Fruit fly (Drosophila melanogaster) whole organism, embryonic: ENCODE data around the gene CG5986.

ENCODE experiments used
- Adf1 ChIP-seq: fragments of 200-800 bp; sonication (Bioruptor generic); IDR thresholded peaks from 2 replicates; pipeline ENCODE4 v1.3.6; 2022; ENCODE audit warnings: missing biosample characterization, missing genetic modification characterization
- CG11247 ChIP-seq: fragments of 200-800 bp; sonication (Bioruptor generic); IDR thresholded peaks from 2 replicates; pipeline ENCODE4 v1.3.6; 2022; ENCODE audit warnings: missing biosample characterization, missing genetic modification characterization
- CG11696 ChIP-seq: fragments of 200-800 bp; sonication (Bioruptor generic); IDR thresholded peaks from 2 replicates; pipeline ENCODE4 v1.3.6; 2022; ENCODE audit warnings: missing biosample characterization, missing genetic modification characterization
- CG12071 ChIP-seq: fragments of 200-800 bp; sonication (Bioruptor generic); optimal IDR thresholded peaks from 3 replicates; lab custom pipeline; 2018; ENCODE audit warnings: missing biosample characterization, mild to moderate bottlenecking, missing genetic modification characterization
- CG12942 ChIP-seq: fragments of 200-800 bp; sonication (Bioruptor generic); optimal IDR thresholded peaks from 3 replicates; lab custom pipeline; 2016; ENCODE audit warnings: missing biosample characterization, missing genetic modification characterization
- CG13287 ChIP-seq: fragments of 200-800 bp; sonication (Bioruptor generic); IDR thresholded peaks from 2 replicates; pipeline ENCODE4 v1.3.6; 2022; ENCODE audit warnings: missing biosample characterization, missing genetic modification characterization; ENCODE audit not compliant: partially characterized antibody
- CG13296 ChIP-seq: fragments of 200-800 bp; sonication (Bioruptor generic); optimal IDR thresholded peaks from 3 replicates; lab custom pipeline; 2018; ENCODE audit warnings: missing biosample characterization, mild to moderate bottlenecking, missing genetic modification characterization
- CG14710 ChIP-seq: fragments of 200-800 bp; sonication (Bioruptor generic); optimal IDR thresholded peaks from 3 replicates; lab custom pipeline; 2019; ENCODE audit warnings: missing biosample characterization, mild to moderate bottlenecking, missing genetic modification characterization, moderate library complexity
- CG14965 ChIP-seq: fragments of 200-800 bp; sonication (Bioruptor generic); optimal IDR thresholded peaks from 2 replicates; lab custom pipeline; 2016; ENCODE audit warnings: missing biosample characterization, missing genetic modification characterization, borderline replicate concordance
- CG15269 ChIP-seq: fragments of 200-800 bp; sonication (Bioruptor generic); optimal IDR thresholded peaks from 2 replicates; lab custom pipeline; 2018; ENCODE audit warnings: missing biosample characterization, mild to moderate bottlenecking, missing genetic modification characterization, moderate library complexity
- CG15601 ChIP-seq: fragments of 200-800 bp; sonication (Bioruptor generic); optimal IDR thresholded peaks from 3 replicates; lab custom pipeline; 2019; ENCODE audit warnings: missing biosample characterization, mild to moderate bottlenecking, missing genetic modification characterization, moderate library complexity
- CG17361 ChIP-seq: fragments of 200-800 bp; sonication (Bioruptor generic); IDR thresholded peaks from 3 replicates; pipeline ENCODE4 v1.3.6; 2022; ENCODE audit warnings: missing biosample characterization, missing genetic modification characterization
- CG2712 ChIP-seq: fragments of 200-800 bp; optimal IDR thresholded peaks from 3 replicates; lab custom pipeline; 2019; ENCODE audit warnings: missing biosample characterization, mild to moderate bottlenecking, missing genetic modification characterization, moderate library complexity
- CG32772 ChIP-seq: fragments of 200-800 bp; sonication (Bioruptor generic); IDR thresholded peaks from 2 replicates; pipeline ENCODE4 v1.3.6; 2022; ENCODE audit warnings: missing biosample characterization, missing genetic modification characterization
- CG34376 ChIP-seq: fragments of 200-800 bp; sonication (Bioruptor generic); optimal IDR thresholded peaks from 2 replicates; lab custom pipeline; 2018; ENCODE audit warnings: missing biosample characterization, mild to moderate bottlenecking, missing genetic modification characterization
- CG34422 ChIP-seq: fragments of 200-800 bp; sonication (Bioruptor generic); IDR thresholded peaks from 3 replicates; pipeline ENCODE4 v1.3.6; 2022; ENCODE audit warnings: missing biosample characterization, missing genetic modification characterization
- CG3847 ChIP-seq: fragments of 200-800 bp; sonication (Bioruptor generic); IDR thresholded peaks from 2 replicates; pipeline ENCODE4 v1.3.6; 2022; ENCODE audit warnings: missing biosample characterization, missing genetic modification characterization
- CG5245 ChIP-seq: fragments of 200-800 bp; sonication (Bioruptor generic); optimal IDR thresholded peaks from 3 replicates; lab custom pipeline; 2016; ENCODE audit warnings: missing biosample characterization, missing genetic modification characterization
- CG6683 ChIP-seq: fragments of 200-800 bp; sonication (Bioruptor generic); optimal IDR thresholded peaks from 2 replicates; lab custom pipeline; 2017; ENCODE audit warnings: missing biosample characterization, mild to moderate bottlenecking, missing genetic modification characterization, missing genetic modification reagents
- CG7839 ChIP-seq: fragments of 200-800 bp; sonication (Bioruptor generic); optimal IDR thresholded peaks from 3 replicates; lab custom pipeline; 2018; ENCODE audit warnings: missing biosample characterization, mild to moderate bottlenecking, missing genetic modification characterization, moderate library complexity
- CG8359 ChIP-seq: fragments of 200-800 bp; sonication (Bioruptor generic); optimal IDR thresholded peaks from 2 replicates; lab custom pipeline; 2017; ENCODE audit warnings: missing biosample characterization, mild to moderate bottlenecking, missing genetic modification characterization, borderline replicate concordance
- CG8765 ChIP-seq: fragments of 200-800 bp; sonication (Bioruptor generic); IDR thresholded peaks from 2 replicates; pipeline ENCODE4 v1.3.6; 2022; ENCODE audit warnings: missing biosample characterization, missing genetic modification characterization
- CG8924 ChIP-seq: fragments of 200-800 bp; optimal IDR thresholded peaks from 3 replicates; lab custom pipeline; 2019; ENCODE audit warnings: missing biosample characterization, mild to moderate bottlenecking, missing genetic modification characterization, moderate library complexity
- D ChIP-seq, 2 experiments: fragments of 200-800 bp in 1 of 2; fragments of >200 bp in 1 of 2; sonication (Bioruptor generic) in 1 of 2; optimal IDR thresholded peaks; 2 replicates in 1 of 2; 3 replicates in 1 of 2; lab custom pipeline; 2017; ENCODE audit warnings: mild to moderate bottlenecking in 1 of 2, missing biosample characterization in 1 of 2, missing genetic modification characterization in 1 of 2, missing genetic modification reagents in 1 of 2
- D19A ChIP-seq: fragments of 200-800 bp; optimal IDR thresholded peaks from 3 replicates; lab custom pipeline; 2019; ENCODE audit warnings: missing biosample characterization, mild to moderate bottlenecking, missing genetic modification characterization, moderate library complexity
- Gug ChIP-seq: fragments of 200-800 bp; sonication (Bioruptor generic); IDR thresholded peaks from 4 replicates; pipeline ENCODE4 v1.3.6; 2022; ENCODE audit warnings: missing biosample characterization, missing genetic modification characterization
- Hmr ChIP-seq: fragments of 200-800 bp; sonication (Bioruptor generic); optimal IDR thresholded peaks from 3 replicates; lab custom pipeline; 2017; ENCODE audit warnings: mild to moderate bottlenecking, missing biosample characterization, missing genetic modification reagents, missing genetic modification characterization
- Hr39 ChIP-seq: fragments of >200 bp; optimal IDR thresholded peaks from 2 replicates; lab custom pipeline; 2017
- MBD-R2 ChIP-seq: fragments of 200-800 bp; sonication (Bioruptor generic); IDR thresholded peaks from 2 replicates; pipeline ENCODE4 v1.3.6; 2022; ENCODE audit warnings: missing biosample characterization, missing genetic modification characterization
- Oaz ChIP-seq: fragments of 200-800 bp; sonication (Bioruptor generic); IDR thresholded peaks from 2 replicates; pipeline ENCODE4 v1.3.6; 2022; ENCODE audit warnings: missing biosample characterization, missing genetic modification characterization
- Side ChIP-seq: fragments of 200-800 bp; sonication (Bioruptor generic); optimal IDR thresholded peaks from 2 replicates; lab custom pipeline; 2016; ENCODE audit warnings: missing biosample characterization, missing genetic modification characterization
- ap ChIP-seq: fragments of 200-800 bp; sonication (Bioruptor generic); IDR thresholded peaks from 2 replicates; pipeline ENCODE4 v1.3.6; 2022; ENCODE audit warnings: missing biosample characterization, missing genetic modification characterization
- ara ChIP-seq: fragments of 200-800 bp; sonication (Bioruptor generic); IDR thresholded peaks from 2 replicates; pipeline ENCODE4 v1.3.6; 2022; ENCODE audit warnings: missing biosample characterization, missing genetic modification characterization
- bcd ChIP-seq: fragments of 200-800 bp; sonication (Bioruptor generic); optimal IDR thresholded peaks from 2 replicates; lab custom pipeline; 2017; ENCODE audit warnings: missing biosample characterization, mild to moderate bottlenecking, missing genetic modification characterization
- chm ChIP-seq: fragments of 200-800 bp; sonication (Bioruptor generic); IDR thresholded peaks from 2 replicates; pipeline ENCODE4 v1.3.6; 2022; ENCODE audit warnings: missing biosample characterization, missing genetic modification characterization
- dpn ChIP-seq, 2 experiments: fragments of 200-800 bp; sonication (Bioruptor generic); optimal IDR thresholded peaks; 3 replicates each; lab custom pipeline; 2016; ENCODE audit warnings: missing biosample characterization in 2 of 2, missing genetic modification characterization in 2 of 2
- fd96Cb ChIP-seq: fragments of 200-800 bp; sonication (Bioruptor generic); optimal IDR thresholded peaks from 2 replicates; lab custom pipeline; 2018; ENCODE audit warnings: missing biosample characterization, mild to moderate bottlenecking, missing genetic modification characterization, moderate library complexity
- gfzf ChIP-seq: fragments of 200-800 bp; sonication (Bioruptor generic); optimal IDR thresholded peaks from 2 replicates; lab custom pipeline; 2016; ENCODE audit warnings: missing biosample characterization, mild to moderate bottlenecking, missing genetic modification characterization, moderate library complexity
- grau ChIP-seq: fragments of 200-800 bp; optimal IDR thresholded peaks from 3 replicates; lab custom pipeline; 2019; ENCODE audit warnings: missing biosample characterization, mild to moderate bottlenecking, missing genetic modification characterization, moderate library complexity
- jing ChIP-seq: fragments of 200-800 bp; sonication (Bioruptor generic); optimal IDR thresholded peaks from 2 replicates; lab custom pipeline; 2018; ENCODE audit warnings: missing biosample characterization, mild to moderate bottlenecking, missing genetic modification characterization
- knrl ChIP-seq: fragments of 200-800 bp; sonication (Bioruptor generic); IDR thresholded peaks from 3 replicates; pipeline ENCODE4 v1.3.6; 2022; ENCODE audit warnings: missing biosample characterization, missing genetic modification characterization; ENCODE audit not compliant: partially characterized antibody
- lab ChIP-seq: fragments of 200-800 bp; sonication (Bioruptor generic); optimal IDR thresholded peaks from 3 replicates; lab custom pipeline; 2017; ENCODE audit warnings: missing biosample characterization, missing genetic modification characterization, mild to moderate bottlenecking, moderate library complexity, missing genetic modification reagents
- mld ChIP-seq: fragments of 200-800 bp; sonication (Bioruptor generic); IDR thresholded peaks from 3 replicates; pipeline ENCODE4 v1.3.6; 2022; ENCODE audit warnings: missing biosample characterization, missing genetic modification characterization; ENCODE audit not compliant: partially characterized antibody
- phol ChIP-seq: fragments of 200-800 bp; sonication (Bioruptor generic); optimal IDR thresholded peaks from 3 replicates; lab custom pipeline; 2018; ENCODE audit warnings: missing biosample characterization, mild to moderate bottlenecking, missing genetic modification characterization, moderate library complexity
- sens ChIP-seq: fragments of 200-800 bp; sonication (Bioruptor generic); peaks from one replicate; lab custom pipeline; 2016; ENCODE audit warnings: missing biosample characterization, missing genetic modification characterization
- sisA ChIP-seq: fragments of 200-800 bp; sonication (Bioruptor generic); IDR thresholded peaks from 2 replicates; pipeline ENCODE4 v1.3.6; 2022; ENCODE audit warnings: missing biosample characterization, missing genetic modification characterization
- sna ChIP-seq: fragments of 200-800 bp; sonication (Bioruptor generic); IDR thresholded peaks from 2 replicates; pipeline ENCODE4 v1.3.6; 2022; ENCODE audit warnings: missing biosample characterization, missing genetic modification characterization; ENCODE audit not compliant: partially characterized antibody
- unc-4 ChIP-seq: fragments of 200-800 bp; sonication (Bioruptor generic); IDR thresholded peaks from 2 replicates; pipeline ENCODE4 v1.3.6; 2022; ENCODE audit warnings: missing biosample characterization, missing genetic modification characterization; ENCODE audit not compliant: partially characterized antibody
- zen ChIP-seq: fragments of 200-800 bp; sonication (Bioruptor generic); optimal IDR thresholded peaks from 3 replicates; lab custom pipeline; 2018; ENCODE audit warnings: missing biosample characterization, mild to moderate bottlenecking, missing genetic modification characterization, moderate library complexity

Gene CG5986

DNA sequence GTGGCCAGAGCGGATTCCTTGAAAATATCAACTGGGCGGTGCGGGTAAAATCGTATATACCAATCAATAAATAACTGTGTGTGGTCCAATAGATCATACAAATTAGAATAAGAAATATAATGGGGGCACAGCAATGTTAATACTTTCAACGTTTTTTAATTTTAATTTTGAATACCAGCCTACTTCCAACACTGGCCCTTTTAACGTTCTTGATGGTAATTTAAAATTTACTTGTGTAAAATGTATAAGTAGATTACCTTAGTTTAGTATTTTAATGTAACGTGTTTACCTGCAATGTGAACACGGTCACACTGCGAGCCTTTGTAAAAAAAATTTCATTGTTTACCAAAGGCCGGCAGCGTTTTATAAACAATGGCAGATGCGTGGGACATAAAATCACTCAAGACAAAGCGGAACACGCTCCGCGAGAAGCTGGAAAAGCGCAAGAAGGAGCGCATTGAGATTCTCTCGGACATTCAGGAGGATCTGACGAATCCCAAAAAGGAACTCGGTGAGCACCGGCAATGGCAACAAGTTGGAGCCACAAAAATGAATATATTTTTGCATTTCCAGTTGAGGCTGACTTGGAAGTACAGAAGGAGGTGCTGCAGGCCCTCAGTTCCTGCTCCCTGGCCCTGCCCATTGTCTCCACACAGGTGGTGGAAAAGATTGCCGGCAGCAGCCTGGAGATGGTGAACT, 15.6 kb upstream of the CG5986 start, which contains the start of the genes KrT95D and Mettl3 (continued):
- TF ChIP-seq CG13296 (no peak), knrl (GFP tag; lab: Robert Waterston, UW) (peak; percentile 43; the same call in 1 of the 3 replicates), CG13287 (GFP tag; lab: Robert Waterston, UW) (peak; percentile 49), D19A (tag; lab: Kevin White, UChicago) (no peak), CG34376 (GFP tag; lab: Kevin White, UChicago) (no peak), dpn (GFP tag; optimal IDR thresholded peaks at IDR 0.05; lab: Kevin White, UChicago) (no peak), CG7839 (tag; lab: Kevin White, UChicago) (peak; percentile 10), mld (GFP tag; lab: Robert Waterston, UW) (no peak), sisA (GFP tag; lab: Robert Waterston, UW) (no peak), CG8924 (peak; percentile 37), CG15601 (tag; lab: Kevin White, UChicago) (peak; percentile 44), CG12942 (GFP tag; lab: Kevin White, UChicago) (no peak), unc-4 (no peak), zen (peak; percentile 0), Hmr (GFP tag; lab: Kevin White, UChicago) (peak; percentile 56), CG2712 (peak; percentile 37), CG11247 (GFP tag; lab: Robert Waterston, UW) (no peak), CG5245 (no peak), CG6683 (GFP tag; lab: Kevin White, UChicago) (no peak), CG15269 (tag; lab: Kevin White, UChicago) (no peak), CG3847 (GFP tag; lab: Robert Waterston, UW) (peak; percentile 30; the same call in 1 of the 2 replicates), jing (GFP tag; lab: Kevin White, UChicago) (no peak), CG32772 (GFP tag; lab: Robert Waterston, UW) (peak; percentile 59), fd96Cb (tag; lab: Kevin White, UChicago) (no peak), D (optimal IDR thresholded peaks at IDR 0.05; lab: Kevin White, UChicago) (no peak), D (GFP tag; optimal IDR thresholded peaks at IDR 0.05; lab: Kevin White, UChicago) (peak; percentile 35), CG14965 (GFP tag; lab: Kevin White, UChicago) (no peak), chm (GFP tag; lab: Robert Waterston, UW) (no peak), CG12071 (GFP tag; lab: Kevin White, UChicago) (no peak), CG11696 (GFP tag; lab: Robert Waterston, UW) (no peak), sna (GFP tag; lab: Robert Waterston, UW) (0 out of 2 replicates have a peak, but pooled peaks have one; percentile 11), Adf1 (GFP tag; lab: Robert Waterston, UW) (no peak), grau (tag; lab: Kevin White, UChicago) (peak; percentile 16), ara (GFP tag; lab: Robert Waterston, UW) (0 out of 2 replicates have a peak, but pooled peaks have one; percentile 17), sens (GFP tag; lab: Kevin White, UChicago) (peak; percentile 83), Side (GFP tag; lab: Kevin White, UChicago) (no peak), phol (tag; lab: Kevin White, UChicago) (peak; percentile 56), CG14710 (peak; percentile 72), CG8765 (GFP tag; lab: Robert Waterston, UW) (no peak), CG8359 (GFP tag; lab: Kevin White, UChicago) (no peak), MBD-R2 (GFP tag; lab: Robert Waterston, UW) (peak; percentile 50; the same call in 1 of the 2 replicates), Hr39 (no peak), CG17361 (GFP tag; lab: Robert Waterston, UW) (no peak), ap (GFP tag; lab: Robert Waterston, UW) (no peak), lab (GFP tag; lab: Kevin White, UChicago) (no peak), Oaz (GFP tag; lab: Robert Waterston, UW) (no peak), Gug (GFP tag; lab: Robert Waterston, UW) (no peak), gfzf (GFP tag; lab: Kevin White, UChicago) (peak; percentile 91), bcd (GFP tag; lab: Kevin White, UChicago) (peak; percentile 2), CG34422 (GFP tag; lab: Robert Waterston, UW) (peak; percentile 77; the same call in 1 of the 3 replicates)
